Fruit fly (Drosophila melanogaster): Measurements from ENCODE around the gene SNF4Agamma.

The SNF4Agamma gene

dm6 chr3R:21254296-21254695 lies 113.8 kb downstream of the SNF4Agamma start:
- TF ChIP-seq Sox15 (GFP tag; optimal IDR thresholded peaks at IDR 0.05) (no peak), CG15336 (GFP tag; IDR thresholded peaks at IDR 0.05) (peak; percentile 39; the same call in 1 of the 2 replicates), achi (GFP tag; optimal IDR thresholded peaks at IDR 0.05) (no peak), Lpt (GFP tag; optimal IDR thresholded peaks at IDR 0.05) (peak; percentile 18), CG32006 (GFP tag; optimal IDR thresholded peaks at IDR 0.05) (peak; percentile 25), Eip78C (GFP tag) (peak; percentile 58), eg (GFP tag; IDR thresholded peaks at IDR 0.05) (0 out of 3 replicates have a peak, but pooled peaks have one; percentile 46), CG4318 (GFP tag; optimal IDR thresholded peaks at IDR 0.05) (no peak), ss (GFP tag; optimal IDR thresholded peaks at IDR 0.05) (no peak), CG8119 (GFP tag; IDR thresholded peaks at IDR 0.05) (peak; percentile 23; the same call in 1 of the 3 replicates), CG6276 (GFP tag; optimal IDR thresholded peaks at IDR 0.05) (peak; percentile 7)

- TF ChIP-seq CG32006 (GFP tag; optimal IDR thresholded peaks at IDR 0.05) (no peak), Hr4 (GFP tag; optimal IDR thresholded peaks at IDR 0.05) (no peak), dsx (GFP tag; optimal IDR thresholded peaks at IDR 0.05; ENCODE audit: poor library complexity, severe bottlenecking) (no peak), eg (GFP tag; IDR thresholded peaks at IDR 0.05) (no peak), salr (GFP tag; optimal IDR thresholded peaks at IDR 0.05) (no peak), OdsH (GFP tag; optimal IDR thresholded peaks at IDR 0.05) (no peak), CG15336 (GFP tag; IDR thresholded peaks at IDR 0.05) (no peak), CG10631 (GFP tag; optimal IDR thresholded peaks at IDR 0.05) (no peak), CG6854 (GFP tag; optimal IDR thresholded peaks at IDR 0.05) (no peak), Ets21C (GFP tag; optimal IDR thresholded peaks at IDR 0.05) (no peak), achi (GFP tag; optimal IDR thresholded peaks at IDR 0.05) (no peak), CG6276 (GFP tag; optimal IDR thresholded peaks at IDR 0.05) (no peak), Lpt (GFP tag; optimal IDR thresholded peaks at IDR 0.05) (no peak), Hr38 (GFP tag; optimal IDR thresholded peaks at IDR 0.05) (no peak)
These were observed 120.3 kb downstream of the SNF4Agamma start for dm6 chr3R:21260795-21261194.

DNA sequence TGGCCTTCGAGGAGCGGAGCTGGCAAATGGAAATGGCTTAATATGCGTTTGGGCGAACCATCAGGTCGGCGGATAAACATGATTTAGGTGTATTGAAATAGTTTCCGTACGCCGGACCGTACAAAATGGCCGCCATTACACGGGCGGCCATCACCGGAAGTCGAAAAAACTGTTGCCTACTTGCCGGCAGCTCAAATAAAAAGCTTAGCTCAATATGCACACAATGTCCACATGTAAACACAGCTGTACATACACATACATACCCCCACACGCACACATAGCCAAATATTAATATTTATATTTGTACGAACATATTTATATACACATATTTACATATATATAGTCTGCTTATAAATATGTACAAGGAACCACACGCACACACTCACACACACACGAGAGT lies 122.6 kb downstream of the SNF4Agamma start:
- peak; percentile 25 for TF ChIP-seq OdsH (GFP tag; optimal IDR thresholded peaks at IDR 0.05)
- TF ChIP-seq svp (GFP tag), result no peak
- peak; percentile 60 for TF ChIP-seq fkh (GFP tag; optimal IDR thresholded peaks at IDR 0.05)
- TF ChIP-seq CG34406 (GFP tag; optimal IDR thresholded peaks at IDR 0.05), result peak; percentile 33
- peak; percentile 49 for TF ChIP-seq CG1621 (tag; optimal IDR thresholded peaks at IDR 0.05)
- TF ChIP-seq fd59A (GFP tag; optimal IDR thresholded peaks at IDR 0.05), result no peak
- 0 out of 2 replicates have a peak, but pooled peaks have one; percentile 12 for TF ChIP-seq CG11294 (GFP tag; IDR thresholded peaks at IDR 0.05)
- peak; percentile 56; the same call in 2 of the 3 replicates for TF ChIP-seq eg (GFP tag; IDR thresholded peaks at IDR 0.05)
- TF ChIP-seq CG8632 (GFP tag; optimal IDR thresholded peaks at IDR 0.05), result peak; percentile 2
- TF ChIP-seq CG16779 (tag; optimal IDR thresholded peaks at IDR 0.05), result no peak
- TF ChIP-seq achi (GFP tag; optimal IDR thresholded peaks at IDR 0.05), result peak; percentile 38
- TF ChIP-seq Eip78C (GFP tag), result peak; percentile 70
- peak; percentile 6 for TF ChIP-seq topi (GFP tag; optimal IDR thresholded peaks at IDR 0.05)
- no peak for TF ChIP-seq Met (GFP tag; optimal IDR thresholded peaks at IDR 0.05)
- TF ChIP-seq net (GFP tag; optimal IDR thresholded peaks at IDR 0.05), result peak; percentile 33
- peak; percentile 35 for TF ChIP-seq CG3919 (GFP tag; optimal IDR thresholded peaks at IDR 0.05)
- 0 out of 3 replicates have a peak, but pooled peaks have one; percentile 19 for TF ChIP-seq CG6163 (GFP tag; IDR thresholded peaks at IDR 0.05)
- peak; percentile 27; the same call in 1 of the 2 replicates for TF ChIP-seq CG15336 (GFP tag; IDR thresholded peaks at IDR 0.05)
